Worm (Caenorhabditis elegans): ENCODE results near the gene C10A4.1.

DNA sequence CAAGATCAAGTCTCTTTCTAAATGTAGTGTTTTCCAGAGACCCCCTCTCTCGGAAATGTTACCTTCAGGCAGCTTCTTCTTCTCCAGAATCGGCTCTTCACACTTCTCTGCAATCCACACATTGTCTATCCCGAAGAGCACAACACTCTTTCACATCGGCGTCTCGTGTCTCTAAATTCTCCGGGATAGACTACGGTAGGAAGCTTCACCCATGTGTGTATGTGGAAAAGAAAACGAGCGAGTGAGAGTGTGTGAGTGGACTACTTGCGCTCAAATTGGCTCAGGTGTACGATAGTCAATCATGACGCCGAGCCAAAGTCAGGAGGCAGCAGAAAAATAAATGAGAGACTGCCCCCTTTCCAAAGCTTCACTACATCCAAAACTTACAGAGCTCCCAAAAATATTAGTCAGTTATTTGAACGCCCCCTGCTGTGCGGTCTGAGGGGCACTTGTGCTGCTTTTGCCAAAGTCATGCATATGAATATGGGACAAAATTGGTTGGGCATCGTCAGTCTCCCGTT is 41.0 kb downstream of the C10A4.1 start:
- TF ChIP-seq ZK546.5 (tag; optimal IDR thresholded peaks at IDR 0.05) (no peak), snpc-4 (tag; optimal IDR thresholded peaks at IDR 0.05) (no peak), nhr-76 (tag; optimal IDR thresholded peaks at IDR 0.05) (no peak), elt-3 (tag; optimal IDR thresholded peaks at IDR 0.05) (no peak), daf-12 (tag; optimal IDR thresholded peaks at IDR 0.05) (no peak), unc-62 (GFP tag; optimal IDR thresholded peaks at IDR 0.05) (no peak), ceh-28 (tag; optimal IDR thresholded peaks at IDR 0.05) (no peak), nhr-237 (tag; optimal IDR thresholded peaks at IDR 0.05) (no peak), ztf-4 (tag; optimal IDR thresholded peaks at IDR 0.05) (no peak), R02D3.7 (tag; optimal IDR thresholded peaks at IDR 0.05) (no peak), fos-1 (tag; optimal IDR thresholded peaks at IDR 0.05) (no peak), ama-1 (optimal IDR thresholded peaks at IDR 0.05) (no peak)

Data from whole organism, L3 larva.